Fruit fly (Drosophila melanogaster): ENCODE results near the gene Osi8.
A peak's percentile ranks its signal among the peaks of the same experiment; 100 is the strongest.

DNA sequence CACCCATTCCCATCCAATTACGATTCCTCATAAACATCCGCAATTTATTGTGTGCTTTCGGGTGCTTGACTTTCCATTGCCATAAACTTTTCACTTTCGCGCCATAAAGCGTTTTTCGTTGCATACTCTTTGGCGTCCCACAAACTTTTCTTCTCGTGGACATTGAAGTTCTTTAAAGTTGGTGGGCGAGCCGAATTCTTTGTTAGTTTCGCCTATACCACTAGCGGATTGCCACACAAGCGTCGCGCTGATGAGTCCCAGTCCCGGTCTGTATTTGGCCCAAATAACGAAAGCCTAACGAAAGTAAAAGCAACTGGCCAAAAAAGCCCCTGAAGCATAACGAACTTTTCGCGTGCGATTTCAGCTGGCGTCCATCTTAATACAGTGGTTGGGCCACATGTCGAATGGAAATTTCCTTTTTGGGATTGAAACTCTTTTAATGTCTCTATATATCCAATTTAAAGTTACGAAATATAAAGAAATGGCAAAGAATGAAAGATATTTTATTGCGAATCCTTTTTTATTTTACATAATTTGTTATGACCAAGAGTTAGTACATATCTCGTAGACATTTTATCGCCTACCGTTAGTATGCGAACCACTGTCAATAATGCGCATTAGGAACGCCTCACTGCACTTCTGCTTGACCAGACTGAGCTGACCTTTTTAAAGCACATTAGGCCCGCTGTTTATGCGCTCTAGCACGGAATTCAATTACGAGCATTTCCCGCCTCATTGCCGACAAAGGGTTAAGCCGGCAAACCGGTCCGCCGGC is 44.5 kb upstream of the Osi8 start:
- TF ChIP-seq CG8159 (tag; optimal IDR thresholded peaks at IDR 0.05), result no peak
- TF ChIP-seq CG14655 (GFP tag; optimal IDR thresholded peaks at IDR 0.05), result peak; percentile 27
- TF ChIP-seq EcR (GFP tag; optimal IDR thresholded peaks at IDR 0.05), result no peak
- no peak for TF ChIP-seq CG32121 (GFP tag; IDR thresholded peaks at IDR 0.05)
- no peak for TF ChIP-seq CG17806 (tag; optimal IDR thresholded peaks at IDR 0.05)
